Worm (Caenorhabditis elegans) whole organism, L4 larva: ENCODE results near the gene str-176.
A peak's percentile ranks its signal among the peaks of the same experiment; 100 is the strongest.

Experiments used
- D1046.2 ChIP-seq: fragments of 200-800 bp; sonication (Bioruptor generic); IDR thresholded peaks from 2 replicates; pipeline ENCODE4 v1.3.6; 2022; ENCODE audit warnings: missing genetic modification characterization, missing compliant biosample characterization
- F26F4.8 ChIP-seq: fragments of 200-800 bp; sonication (Bioruptor generic); conservative IDR thresholded peaks from 2 replicates; pipeline ENCODE4 v1.3.6; 2022; ENCODE audit warnings: missing genetic modification characterization, missing compliant biosample characterization
- F44E2.7 ChIP-seq: fragments of 200-800 bp; sonication (Bioruptor generic); IDR thresholded peaks from 2 replicates; pipeline ENCODE4 v2.1.2; 2022; ENCODE audit warnings: missing genetic modification characterization, missing compliant biosample characterization
- F49E8.2 ChIP-seq: sonication (generic microtip); optimal IDR thresholded peaks from 2 replicates; lab custom pipeline; 2016; ENCODE audit warnings: missing compliant biosample characterization, mild to moderate bottlenecking, missing genetic modification characterization, borderline replicate concordance
- Y48G9A.11 ChIP-seq: fragments of 200-800 bp; sonication (Bioruptor generic); IDR thresholded peaks from 2 replicates; pipeline ENCODE4 v1.3.6; 2022; ENCODE audit warnings: missing genetic modification reagents, missing genetic modification characterization, missing compliant biosample characterization
- Y75B8A.6 ChIP-seq: fragments of 200-800 bp; sonication (Bioruptor generic); IDR thresholded peaks from 2 replicates; pipeline ENCODE4 v1.3.6; 2022; ENCODE audit warnings: missing genetic modification reagents, missing genetic modification characterization, missing compliant biosample characterization
- ZK546.5 ChIP-seq, 2 experiments: sonication (generic microtip); optimal IDR thresholded peaks; 2 replicates each; lab custom pipeline; 2017; ENCODE audit warnings: missing biosample characterization in 2 of 2, missing genetic modification characterization in 2 of 2
- aha-1 ChIP-seq: fragments of 150-350 bp; peaks from one replicate; lab custom pipeline; 2014; ENCODE audit warnings: missing biosample characterization, missing genetic modification characterization
- ama-1 ChIP-seq: fragments of 150-350 bp; optimal IDR thresholded peaks from 2 replicates; lab custom pipeline; 2014; ENCODE audit warnings: inconsistent platforms, mixed read lengths
- arid-1 ChIP-seq: fragments of 200-800 bp; sonication (Bioruptor generic); conservative IDR thresholded peaks from 2 replicates; pipeline ENCODE4 v1.3.6; 2022; ENCODE audit warnings: missing genetic modification reagents, missing genetic modification characterization, missing compliant biosample characterization
- ceh-20 ChIP-seq: fragments of 200-800 bp; sonication (Bioruptor generic); IDR thresholded peaks from 2 replicates; pipeline ENCODE4 v1.3.6; 2022; ENCODE audit warnings: missing genetic modification reagents, missing genetic modification characterization, missing compliant biosample characterization
- ceh-32 ChIP-seq: sonication (generic microtip); optimal IDR thresholded peaks from 2 replicates; lab custom pipeline; 2016; ENCODE audit warnings: mild to moderate bottlenecking, missing genetic modification characterization, missing compliant biosample characterization; ENCODE audit not compliant: poor library complexity
- daf-12 ChIP-seq: fragments of 150-350 bp; optimal IDR thresholded peaks from 2 replicates; lab custom pipeline; 2014; ENCODE audit warnings: missing biosample characterization, missing genetic modification reagents, missing genetic modification characterization
- daf-16 ChIP-seq, 3 experiments: sonication (generic microtip); optimal IDR thresholded peaks; 2 replicates each; lab custom pipeline; 2016 to 2017; ENCODE audit warnings: missing genetic modification characterization in 3 of 3, missing genetic modification reagents in 3 of 3, mild to moderate bottlenecking in 2 of 3, missing compliant biosample characterization in 2 of 3, missing biosample characterization in 1 of 3, moderate library complexity in 1 of 3
- dmd-6 ChIP-seq: fragments of 200-800 bp; sonication (Bioruptor generic); IDR thresholded peaks from 2 replicates; pipeline ENCODE4 v1.3.6; 2022; ENCODE audit warnings: missing genetic modification reagents, missing genetic modification characterization, missing compliant biosample characterization
- dmd-8 ChIP-seq: fragments of 200-800 bp; sonication (Bioruptor generic); IDR thresholded peaks from 2 replicates; pipeline ENCODE4 v1.3.6; 2022; ENCODE audit warnings: missing genetic modification characterization, missing compliant biosample characterization
- dmd-9 ChIP-seq: fragments of 200-800 bp; sonication (Bioruptor generic); IDR thresholded peaks from 2 replicates; pipeline ENCODE4 v1.3.6; 2022; ENCODE audit warnings: missing genetic modification reagents, missing genetic modification characterization, missing compliant biosample characterization
- dpl-1 ChIP-seq: fragments of 150-350 bp; optimal IDR thresholded peaks from 2 replicates; lab custom pipeline; 2014; ENCODE audit warnings: missing biosample characterization, missing genetic modification reagents, missing genetic modification characterization
- duxl-1 ChIP-seq: sonication (generic microtip); optimal IDR thresholded peaks from 2 replicates; lab custom pipeline; 2016; ENCODE audit warnings: mild to moderate bottlenecking, missing genetic modification characterization, moderate library complexity, missing compliant biosample characterization; ENCODE audit not compliant: poor library complexity
- dve-1 ChIP-seq: sonication (generic microtip); optimal IDR thresholded peaks from 2 replicates; lab custom pipeline; 2017; ENCODE audit warnings: antibody characterized with exemption, mild to moderate bottlenecking, missing genetic modification characterization, missing compliant biosample characterization; ENCODE audit not compliant: insufficient read depth
- egl-27 ChIP-seq: sonication (generic microtip); optimal IDR thresholded peaks from 3 replicates; lab custom pipeline; 2017; ENCODE audit warnings: missing biosample characterization, missing genetic modification reagents, missing genetic modification characterization
- fkh-10 ChIP-seq: fragments of 150-350 bp; optimal IDR thresholded peaks from 2 replicates; lab custom pipeline; 2014; ENCODE audit warnings: missing biosample characterization, missing genetic modification reagents, missing genetic modification characterization
- hif-1 ChIP-seq, 2 experiments: sonication (generic microtip); optimal IDR thresholded peaks; 2 replicates each; lab custom pipeline; 2016 to 2017; ENCODE audit warnings: missing compliant biosample characterization in 2 of 2, missing genetic modification characterization in 2 of 2, missing genetic modification reagents in 2 of 2, missing genotype in 2 of 2, mild to moderate bottlenecking in 1 of 2
- hlh-11 ChIP-seq: fragments of 200-800 bp; sonication (Bioruptor generic); optimal IDR thresholded peaks from 2 replicates; lab custom pipeline; 2018; ENCODE audit warnings: mild to moderate bottlenecking, missing genetic modification characterization, missing compliant biosample characterization
- hmg-1.1 ChIP-seq: fragments of 200-800 bp; sonication (Bioruptor generic); IDR thresholded peaks from 2 replicates; pipeline ENCODE4 v1.3.6; 2022; ENCODE audit warnings: missing genetic modification reagents, missing genetic modification characterization, missing compliant biosample characterization
- lin-39 ChIP-seq: fragments of 150-350 bp; optimal IDR thresholded peaks from 2 replicates; lab custom pipeline; 2014; ENCODE audit warnings: missing biosample characterization, missing genetic modification reagents, missing genetic modification characterization
- lsy-2 ChIP-seq, 2 experiments: fragments of 150-350 bp in 1 of 2; sonication (generic microtip) in 1 of 2; optimal IDR thresholded peaks; 2 replicates each; lab custom pipeline; 2014 to 2017; ENCODE audit warnings: missing biosample characterization in 2 of 2, missing genetic modification characterization in 2 of 2
- mxl-3 ChIP-seq: fragments of 200-800 bp; sonication (Bioruptor generic); optimal IDR thresholded peaks from 2 replicates; lab custom pipeline; 2018; ENCODE audit warnings: mild to moderate bottlenecking, missing genetic modification characterization, missing compliant biosample characterization
- nhr-111 ChIP-seq: fragments of 200-800 bp; sonication (Bioruptor generic); optimal IDR thresholded peaks from 2 replicates; lab custom pipeline; 2018; ENCODE audit warnings: mild to moderate bottlenecking, missing genetic modification characterization, missing compliant biosample characterization
- nhr-25 ChIP-seq: sonication (generic microtip); optimal IDR thresholded peaks from 2 replicates; lab custom pipeline; 2017; ENCODE audit warnings: missing genetic modification characterization, mild to moderate bottlenecking, missing compliant biosample characterization, antibody characterized with exemption, moderate library complexity, borderline replicate concordance; ENCODE audit not compliant: insufficient read depth
- nhr-28 ChIP-seq: fragments of 150-350 bp; optimal IDR thresholded peaks from 2 replicates; lab custom pipeline; 2014; ENCODE audit warnings: missing biosample characterization, missing genetic modification characterization
- nhr-41 ChIP-seq: fragments of 200-800 bp; sonication (Bioruptor generic); IDR thresholded peaks from 2 replicates; pipeline ENCODE4 v1.3.6; 2022; ENCODE audit warnings: missing genetic modification reagents, missing genetic modification characterization, missing compliant biosample characterization
- nhr-42 ChIP-seq: fragments of 200-800 bp; sonication (Bioruptor generic); IDR thresholded peaks from 2 replicates; pipeline ENCODE4 v1.3.6; 2022; ENCODE audit warnings: missing genetic modification characterization, missing compliant biosample characterization
- nhr-48 ChIP-seq: sonication (generic microtip); optimal IDR thresholded peaks from 2 replicates; lab custom pipeline; 2016; ENCODE audit warnings: mild to moderate bottlenecking, missing genetic modification characterization, missing compliant biosample characterization
- php-3 ChIP-seq: fragments of 200-800 bp; sonication (Bioruptor generic); IDR thresholded peaks from 2 replicates; pipeline ENCODE4 v1.3.6; 2022; ENCODE audit warnings: missing genetic modification reagents, missing genetic modification characterization, missing compliant biosample characterization
- pqm-1 ChIP-seq: sonication (generic microtip); optimal IDR thresholded peaks from 2 replicates; lab custom pipeline; 2017; ENCODE audit warnings: missing biosample characterization, missing genetic modification characterization
- rbr-2 ChIP-seq: sonication (generic microtip); optimal IDR thresholded peaks from 2 replicates; lab custom pipeline; 2016; ENCODE audit warnings: missing genotype, missing genetic modification characterization, missing compliant biosample characterization
- set-16 ChIP-seq: fragments of 200-800 bp; sonication (Bioruptor generic); IDR thresholded peaks from 2 replicates; pipeline ENCODE4 v1.3.6; 2022; ENCODE audit warnings: missing genetic modification reagents, missing genetic modification characterization, missing compliant biosample characterization
- snpc-1.2 ChIP-seq: fragments of 200-800 bp; sonication (Bioruptor generic); IDR thresholded peaks from 2 replicates; pipeline ENCODE4 v1.3.6; 2022; ENCODE audit warnings: missing genetic modification reagents, missing genetic modification characterization, missing compliant biosample characterization
- spr-1 ChIP-seq: sonication (generic microtip); optimal IDR thresholded peaks from 2 replicates; lab custom pipeline; 2016; ENCODE audit warnings: mild to moderate bottlenecking, missing genetic modification characterization, missing compliant biosample characterization
- unc-130 ChIP-seq: sonication (generic microtip); optimal IDR thresholded peaks from 2 replicates; lab custom pipeline; 2016; ENCODE audit warnings: missing genetic modification reagents, missing genetic modification characterization, missing compliant biosample characterization
- zag-1 ChIP-seq: fragments of 150-350 bp; optimal IDR thresholded peaks from 2 replicates; lab custom pipeline; 2014; ENCODE audit warnings: missing biosample characterization, missing genetic modification characterization
- zfp-3 ChIP-seq: fragments of 200-800 bp; sonication (Bioruptor generic); conservative IDR thresholded peaks from 2 replicates; pipeline ENCODE4 v1.3.6; 2022; ENCODE audit warnings: missing genetic modification reagents, missing genetic modification characterization, missing compliant biosample characterization
- zip-11 ChIP-seq: fragments of 200-800 bp; sonication (Bioruptor generic); IDR thresholded peaks from 2 replicates; pipeline ENCODE4 v1.3.6; 2022; ENCODE audit warnings: missing genetic modification characterization, missing compliant biosample characterization
- zip-2 ChIP-seq: fragments of 150-350 bp; optimal IDR thresholded peaks from 2 replicates; lab custom pipeline; 2014; ENCODE audit warnings: missing biosample characterization, missing genetic modification characterization
- ztf-11 ChIP-seq: fragments of 150-350 bp; optimal IDR thresholded peaks from 2 replicates; lab custom pipeline; 2014; ENCODE audit warnings: missing biosample characterization, missing genetic modification characterization

The str-176 gene

DNA sequence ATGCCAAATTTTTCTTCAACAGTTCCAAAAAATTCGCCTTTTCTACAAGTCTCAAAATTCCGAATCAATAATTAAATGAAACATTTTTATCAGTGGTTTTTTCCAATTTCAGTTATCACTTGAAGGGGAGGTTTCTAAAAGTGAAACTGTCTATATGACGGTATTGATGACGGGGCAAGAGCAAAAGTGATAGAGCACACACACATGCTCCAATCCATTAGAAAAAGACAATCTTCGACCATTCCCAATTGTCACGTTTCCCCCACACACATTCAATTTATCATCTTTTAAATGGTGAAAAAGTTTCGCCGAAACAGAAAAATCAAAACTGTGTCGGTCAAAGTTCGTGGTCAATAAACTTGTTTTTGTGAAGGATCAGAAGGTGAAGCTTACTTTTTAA lies 10.4 kb downstream of the str-176 start (continued):
- no peak for TF ChIP-seq F49E8.2 (tag; lab: Kevin White, UChicago)
- TF ChIP-seq set-16 (GFP tag; lab: Robert Waterston, UW), result no peak
- no peak for TF ChIP-seq egl-27
- no peak for TF ChIP-seq zfp-3 (GFP tag; lab: Robert Waterston, UW)
- TF ChIP-seq Y75B8A.6 (GFP tag; lab: Robert Waterston, UW), result no peak

DNA sequence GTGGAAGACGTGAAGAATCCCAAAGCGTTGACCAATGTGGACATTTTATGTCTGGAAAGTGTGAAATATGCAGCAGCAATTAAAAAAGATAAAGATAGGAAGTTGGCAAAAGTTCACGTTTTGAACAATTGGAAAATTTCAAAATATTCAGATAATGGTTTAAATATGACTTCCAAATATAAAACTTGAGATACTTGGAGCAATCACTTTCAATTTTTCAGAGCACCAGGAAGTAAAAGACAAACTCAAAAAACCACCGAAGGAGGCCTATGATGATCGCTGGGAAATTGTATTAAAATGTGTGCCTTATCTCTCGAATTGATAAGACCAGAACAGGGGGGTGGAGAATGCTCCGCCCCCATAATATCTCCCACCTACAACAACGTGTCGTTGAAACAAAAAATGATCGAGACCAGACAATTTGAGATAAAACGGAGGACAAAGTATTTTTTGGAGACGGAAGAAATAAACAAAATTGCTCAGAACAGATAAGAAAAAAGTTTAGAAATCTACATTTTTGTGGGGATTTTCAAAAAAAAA lies 11.8 kb downstream of the str-176 start, which contains the start of gene eppl-1:
Gene eppl-1 (minus strand): TSS at position 51 of the 540 bp plus-strand sequence.
- TF ChIP-seq Y48G9A.11 (GFP tag; lab: Robert Waterston, UW) (no peak), F26F4.8 (GFP tag; lab: Robert Waterston, UW) (no peak), dmd-6 (GFP tag; lab: Robert Waterston, UW) (peak; percentile 68), ztf-11 (tag; lab: Kevin White, UChicago) (no peak), ceh-32 (tag; lab: Kevin White, UChicago) (no peak), nhr-25 (tag; lab: Kevin White, UChicago) (no peak), hif-1 (tag; optimal IDR thresholded peaks at IDR 0.05; lab: Kevin White, UChicago) (no peak), F49E8.2 (tag; lab: Kevin White, UChicago) (no peak), D1046.2 (no peak), pqm-1 (peak; percentile 58), snpc-1.2 (GFP tag; lab: Robert Waterston, UW) (no peak), hlh-11 (tag; lab: Kevin White, UChicago) (peak; percentile 55), arid-1 (no peak), F44E2.7 (GFP tag; lab: Robert Waterston, UW) (no peak), nhr-28 (no peak), dve-1 (tag; lab: Kevin White, UChicago) (peak; percentile 38), rbr-2 (tag; lab: Kevin White, UChicago) (no peak), unc-130 (GFP tag; lab: Kevin White, UChicago) (no peak), fkh-10 (GFP tag; lab: Kevin White, UChicago) (no peak), lin-39 (no peak), nhr-41 (GFP tag; lab: Robert Waterston, UW) (no peak), ZK546.5 (tag; optimal IDR thresholded peaks at IDR 0.05; lab: Kevin White, UChicago) (no peak), aha-1 (tag; lab: Kevin White, UChicago) (peak; percentile 49), mxl-3 (GFP tag; lab: Kevin White, UChicago) (peak; percentile 64), ceh-20 (GFP tag; lab: Robert Waterston, UW) (no peak), daf-12 (tag; lab: Kevin White, UChicago) (no peak)

DNA sequence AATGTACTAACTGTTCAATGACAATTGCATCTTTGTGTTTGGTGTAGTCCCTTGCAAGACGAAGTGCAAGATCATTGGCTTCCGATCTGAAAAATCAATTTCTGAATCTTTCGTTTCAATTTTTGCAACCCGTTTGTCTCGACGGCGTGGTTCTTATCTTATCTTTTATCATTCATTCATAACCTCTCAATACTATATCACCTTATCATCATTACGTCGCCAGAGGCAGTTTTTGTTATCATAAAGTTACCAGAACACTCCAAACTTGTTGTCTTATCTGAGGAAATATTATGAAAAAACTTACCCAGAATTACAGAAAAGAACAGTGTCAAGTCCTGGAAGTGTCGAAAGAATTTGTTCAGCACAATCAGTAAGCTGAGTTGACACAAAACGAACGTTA lies 13.1 kb downstream of the str-176 start:
- TF ChIP-seq mxl-3 (GFP tag; lab: Kevin White, UChicago), result peak; percentile 78
- TF ChIP-seq zip-2 (tag; lab: Kevin White, UChicago), result no peak
- TF ChIP-seq arid-1, result no peak
- no peak for TF ChIP-seq dmd-9 (GFP tag; lab: Robert Waterston, UW)
- peak; percentile 79 for TF ChIP-seq nhr-28
- TF ChIP-seq hmg-1.1 (GFP tag; lab: Robert Waterston, UW), result no peak
- no peak for TF ChIP-seq duxl-1 (tag; lab: Kevin White, UChicago)
- TF ChIP-seq php-3, result no peak
- no peak for TF ChIP-seq ama-1
- no peak for TF ChIP-seq nhr-111 (GFP tag; lab: Kevin White, UChicago)
- no peak for TF ChIP-seq dmd-8 (GFP tag; lab: Robert Waterston, UW)
- TF ChIP-seq unc-130 (GFP tag; lab: Kevin White, UChicago), result no peak
- no peak for TF ChIP-seq dpl-1 (GFP tag; lab: Kevin White, UChicago)
- TF ChIP-seq dve-1 (tag; lab: Kevin White, UChicago), result peak; percentile 81
- no peak for TF ChIP-seq nhr-48 (tag; lab: Kevin White, UChicago)
- no peak for TF ChIP-seq daf-16 (GFP tag; optimal IDR thresholded peaks at IDR 0.05; lab: Kevin White, UChicago)
- peak; percentile 62 for TF ChIP-seq daf-16 (tag; optimal IDR thresholded peaks at IDR 0.05; lab: Kevin White, UChicago)
- no peak for TF ChIP-seq zag-1 (tag; lab: Kevin White, UChicago)
- peak; percentile 96 for TF ChIP-seq pqm-1
- no peak for TF ChIP-seq spr-1 (tag; lab: Kevin White, UChicago)
- no peak for TF ChIP-seq zip-11
- TF ChIP-seq hlh-11 (tag; lab: Kevin White, UChicago), result peak; percentile 59
- TF ChIP-seq nhr-42, result no peak
- TF ChIP-seq lsy-2 (tag; optimal IDR thresholded peaks at IDR 0.05; lab: Kevin White, UChicago), result peak in 1 of 2 experiments; percentile 22
- TF ChIP-seq ZK546.5 (tag; optimal IDR thresholded peaks at IDR 0.05; lab: Kevin White, UChicago), result no peak
